Fruit fly (Drosophila melanogaster) S2 (cell line): ENCODE data around the gene CG16852.

ENCODE experiments used
- CG8478 ChIP-seq: fragments of >200 bp; optimal IDR thresholded peaks from 2 replicates; lab custom pipeline; 2018
- CTCF ChIP-seq, 2 experiments: fragments of >200 bp; optimal IDR thresholded peaks; 2 replicates each; lab custom pipeline; 2018

dm6 chr2L:13571791-13572451, 31.4 kb downstream of the CG16852 start:
- TF ChIP-seq CG8478 (lab: Kevin White, UChicago) (no peak), CTCF (optimal IDR thresholded peaks at IDR 0.05; lab: Kevin White, UChicago) (no peak)
